Worm (Caenorhabditis elegans) whole organism, L3 larva: ENCODE measurements around the gene dct-1.

ENCODE experiments used
- ZK546.5 ChIP-seq: sonication (generic microtip); optimal IDR thresholded peaks from 2 replicates; lab custom pipeline; 2017; ENCODE audit warnings: missing biosample characterization, missing genetic modification characterization
- ceh-28 ChIP-seq: fragments of 150-350 bp; optimal IDR thresholded peaks from 2 replicates; lab custom pipeline; 2014; ENCODE audit warnings: missing biosample characterization, missing genetic modification reagents, missing genetic modification characterization
- ceh-9 ChIP-seq: sonication (generic microtip); optimal IDR thresholded peaks from 2 replicates; lab custom pipeline; 2018; ENCODE audit warnings: missing biosample characterization, missing genetic modification characterization
- egl-27 ChIP-seq: sonication (generic microtip); optimal IDR thresholded peaks from 4 replicates; lab custom pipeline; 2017; ENCODE audit warnings: missing biosample characterization, missing genetic modification reagents, missing genetic modification characterization
- egl-5 ChIP-seq: fragments of 150-350 bp; optimal IDR thresholded peaks from 2 replicates; lab custom pipeline; 2017; ENCODE audit warnings: missing biosample characterization, missing genetic modification reagents, missing genetic modification characterization, inconsistent platforms
- elt-1 ChIP-seq: fragments of 150-350 bp; optimal IDR thresholded peaks from 2 replicates; lab custom pipeline; 2014; ENCODE audit warnings: missing biosample characterization, missing genetic modification characterization
- elt-3 ChIP-seq, 3 experiments: fragments of 150-350 bp in 1 of 3; sonication (generic microtip) in 2 of 3; optimal IDR thresholded peaks; 2 replicates in 2 of 3; 4 replicates in 1 of 3; lab custom pipeline; 2014 to 2017; ENCODE audit warnings: missing biosample characterization in 3 of 3, missing genetic modification characterization in 3 of 3
- fkh-2 ChIP-seq: fragments of 150-350 bp; optimal IDR thresholded peaks from 2 replicates; lab custom pipeline; 2014; ENCODE audit warnings: missing biosample characterization, missing genetic modification reagents, missing genetic modification characterization
- fos-1 ChIP-seq: fragments of 150-350 bp; optimal IDR thresholded peaks from 2 replicates; lab custom pipeline; 2014; ENCODE audit warnings: missing biosample characterization, missing genetic modification characterization
- jun-1 ChIP-seq: fragments of 150-350 bp; optimal IDR thresholded peaks from 2 replicates; lab custom pipeline; 2014; ENCODE audit warnings: missing biosample characterization, missing genetic modification reagents, missing genetic modification characterization
- lin-15B ChIP-seq: fragments of 150-350 bp; optimal IDR thresholded peaks from 2 replicates; lab custom pipeline; 2014; ENCODE audit warnings: missing biosample characterization, missing genetic modification characterization
- lin-39 ChIP-seq: fragments of 150-350 bp; optimal IDR thresholded peaks from 2 replicates; lab custom pipeline; 2018; ENCODE audit warnings: missing biosample characterization, missing genetic modification reagents, missing genetic modification characterization
- lsy-12 ChIP-seq: sonication (generic microtip); optimal IDR thresholded peaks from 2 replicates; lab custom pipeline; 2016; ENCODE audit warnings: mild to moderate bottlenecking, missing genetic modification characterization, missing compliant biosample characterization
- mdl-1 ChIP-seq: fragments of 150-350 bp; optimal IDR thresholded peaks from 2 replicates; lab custom pipeline; 2014; ENCODE audit warnings: missing biosample characterization, missing genetic modification characterization
- mml-1 ChIP-seq: fragments of 150-350 bp; sonication (generic microtip); optimal IDR thresholded peaks from 3 replicates; lab custom pipeline; 2014; ENCODE audit warnings: missing biosample characterization, missing genetic modification characterization
- nfya-1 ChIP-seq: sonication (generic microtip); optimal IDR thresholded peaks from 2 replicates; lab custom pipeline; 2017; ENCODE audit warnings: missing genetic modification characterization, mild to moderate bottlenecking, missing compliant biosample characterization, antibody characterized with exemption, moderate library complexity; ENCODE audit not compliant: insufficient read depth
- nhr-11 ChIP-seq: fragments of 150-350 bp; optimal IDR thresholded peaks from 2 replicates; lab custom pipeline; 2014; ENCODE audit warnings: missing biosample characterization, missing genetic modification characterization
- nhr-12 ChIP-seq: fragments of 150-350 bp; optimal IDR thresholded peaks from 2 replicates; lab custom pipeline; 2014; ENCODE audit warnings: missing biosample characterization, missing genetic modification characterization
- nhr-23 ChIP-seq: fragments of 150-350 bp; optimal IDR thresholded peaks from 2 replicates; lab custom pipeline; 2014; ENCODE audit warnings: missing biosample characterization, missing genetic modification reagents, missing genetic modification characterization
- nhr-237 ChIP-seq: fragments of 150-350 bp; optimal IDR thresholded peaks from 2 replicates; lab custom pipeline; 2014; ENCODE audit warnings: missing biosample characterization, missing genetic modification characterization
- nhr-25 ChIP-seq: sonication (generic microtip); optimal IDR thresholded peaks from 2 replicates; lab custom pipeline; 2017; ENCODE audit warnings: missing biosample characterization, missing genetic modification characterization
- nhr-28 ChIP-seq: fragments of 150-350 bp; optimal IDR thresholded peaks from 2 replicates; lab custom pipeline; 2014; ENCODE audit warnings: missing biosample characterization, missing genetic modification characterization
- nhr-43 ChIP-seq: sonication (generic microtip); optimal IDR thresholded peaks from 2 replicates; lab custom pipeline; 2016; ENCODE audit warnings: mild to moderate bottlenecking, missing genetic modification characterization, missing compliant biosample characterization; ENCODE audit not compliant: poor library complexity, severe bottlenecking
- nhr-76 ChIP-seq: fragments of 150-350 bp; sonication (generic microtip); optimal IDR thresholded peaks from 5 replicates; lab custom pipeline; 2014; ENCODE audit warnings: missing biosample characterization, missing genetic modification characterization
- nhr-77 ChIP-seq: fragments of 150-350 bp; optimal IDR thresholded peaks from 2 replicates; lab custom pipeline; 2014; ENCODE audit warnings: missing biosample characterization, missing genetic modification characterization
- pha-4 ChIP-seq: fragments of 150-350 bp; optimal IDR thresholded peaks from 2 replicates; lab custom pipeline; 2014; ENCODE audit warnings: missing biosample characterization, missing genetic modification reagents, missing genetic modification characterization
- pqm-1 ChIP-seq: fragments of 150-350 bp; optimal IDR thresholded peaks from 2 replicates; lab custom pipeline; 2017; ENCODE audit warnings: missing biosample characterization, missing genetic modification characterization, inconsistent platforms
- sea-2 ChIP-seq: fragments of 150-350 bp; sonication (generic microtip); optimal IDR thresholded peaks from 4 replicates; lab custom pipeline; 2014; ENCODE audit warnings: missing biosample characterization, missing genetic modification reagents, missing genetic modification characterization
- skn-1 ChIP-seq: fragments of 150-350 bp; optimal IDR thresholded peaks from 2 replicates; lab custom pipeline; 2014; ENCODE audit warnings: missing biosample characterization, missing genetic modification characterization
- unc-39 ChIP-seq: sonication (generic microtip); optimal IDR thresholded peaks from 4 replicates; lab custom pipeline; 2017; ENCODE audit warnings: missing biosample characterization, missing genetic modification characterization
- unc-62 ChIP-seq: fragments of 150-350 bp; sonication (generic microtip); optimal IDR thresholded peaks from 4 replicates; lab custom pipeline; 2014; ENCODE audit warnings: missing biosample characterization, missing genetic modification reagents, missing genetic modification characterization
- ztf-4 ChIP-seq: fragments of 150-350 bp; optimal IDR thresholded peaks from 2 replicates; lab custom pipeline; 2014; ENCODE audit warnings: missing biosample characterization, missing genetic modification characterization

The dct-1 gene

ce11 chrX:7954328-7954727, at the start of gene dct-1:
TSS of gene dct-1 (plus strand) at chrX:7954354.
- TF ChIP-seq ceh-9 (tag; lab: Kevin White, UChicago): no peak
- TF ChIP-seq mdl-1 (tag; lab: Kevin White, UChicago): peak; percentile 2
- TF ChIP-seq nfya-1 (tag; lab: Kevin White, UChicago): peak; percentile 13
- TF ChIP-seq lin-39 (tag; lab: Kevin White, UChicago): peak; percentile 86

ce11 chrX:7906430-7907014, 47.6 kb upstream of the dct-1 start, which contains the start of gene C39D10.1:
TSS of gene C39D10.1 (plus strand) at chrX:7906964.
- TF ChIP-seq pha-4 (tag; lab: Kevin White, UChicago) (peak; percentile 20), elt-1 (tag; lab: Kevin White, UChicago) (no peak), nhr-43 (peak; percentile 45)

ce11 chrX:7913830-7914229, 40.3 kb upstream of the dct-1 start, which contains the start of gene C39D10.7:
TSS of gene C39D10.7 (minus strand) at chrX:7913930.
- TF ChIP-seq skn-1 (no peak), sea-2 (GFP tag; lab: Kevin White, UChicago) (no peak), nhr-23 (tag; lab: Kevin White, UChicago) (no peak), nhr-12 (no peak), nfya-1 (tag; lab: Kevin White, UChicago) (no peak), ZK546.5 (tag; lab: Kevin White, UChicago) (no peak), lin-15B (tag; lab: Kevin White, UChicago) (no peak), egl-5 (tag; lab: Kevin White, UChicago) (no peak), mml-1 (tag; lab: Kevin White, UChicago) (no peak), egl-27 (no peak), unc-39 (no peak), fkh-2 (no peak)

ce11 chrX:7915616-7916015, 38.5 kb upstream of the dct-1 start:
- TF ChIP-seq egl-5 (tag; lab: Kevin White, UChicago) (no peak), lsy-12 (tag; lab: Kevin White, UChicago) (no peak), nhr-12 (no peak), lin-39 (tag; lab: Kevin White, UChicago) (no peak), nhr-25 (tag; lab: Kevin White, UChicago) (no peak), jun-1 (tag; lab: Kevin White, UChicago) (no peak)

- TF ChIP-seq skn-1 (no peak), elt-1 (tag; lab: Kevin White, UChicago) (no peak), unc-62 (GFP tag; lab: Kevin White, UChicago) (no peak), egl-5 (tag; lab: Kevin White, UChicago) (no peak), nhr-23 (tag; lab: Kevin White, UChicago) (peak; percentile 62), fos-1 (tag; lab: Kevin White, UChicago) (peak; percentile 5), nhr-77 (no peak), nhr-25 (tag; lab: Kevin White, UChicago) (peak; percentile 61), nhr-11 (no peak), mdl-1 (tag; lab: Kevin White, UChicago) (no peak)
These were observed 38.1 kb upstream of the dct-1 start for ce11 chrX:7916076-7916475.

- TF ChIP-seq mdl-1 (tag; lab: Kevin White, UChicago) (no peak), ceh-28 (tag; lab: Kevin White, UChicago) (no peak), ztf-4 (tag; lab: Kevin White, UChicago) (no peak), fkh-2 (no peak), nhr-11 (no peak), skn-1 (no peak), nhr-25 (tag; lab: Kevin White, UChicago) (no peak), pqm-1 (tag; lab: Kevin White, UChicago) (no peak), nhr-28 (no peak), jun-1 (tag; lab: Kevin White, UChicago) (no peak), nhr-237 (no peak), nhr-23 (tag; lab: Kevin White, UChicago) (no peak), elt-1 (tag; lab: Kevin White, UChicago) (no peak), elt-3 (tag; optimal IDR thresholded peaks at IDR 0.05; lab: Kevin White, UChicago) (no peak), pha-4 (tag; lab: Kevin White, UChicago) (no peak), nhr-76 (tag; lab: Kevin White, UChicago) (no peak), nhr-43 (no peak)
These were observed 33.0 kb upstream of the dct-1 start for ce11 chrX:7921130-7921529.
